Fruit fly (Drosophila melanogaster): ENCODE measurements around the gene Cph.

The Cph gene

dm6 chrX:7166306-7166705 is 28.8 kb downstream of the Cph start (continued):
- TF ChIP-seq CG10267 (tag; optimal IDR thresholded peaks at IDR 0.05) (peak; percentile 60), pum (GFP tag; optimal IDR thresholded peaks at IDR 0.05) (no peak), CG4730 (GFP tag; IDR thresholded peaks at IDR 0.05) (no peak), Oaz (GFP tag; IDR thresholded peaks at IDR 0.05) (no peak), p53 (GFP tag; optimal IDR thresholded peaks at IDR 0.05) (no peak), Hand (GFP tag; optimal IDR thresholded peaks at IDR 0.05) (no peak), CHES-1-like (GFP tag; optimal IDR thresholded peaks at IDR 0.05) (no peak), ewg (GFP tag; optimal IDR thresholded peaks at IDR 0.05) (no peak), crol (GFP tag; IDR thresholded peaks at IDR 0.05) (0 out of 2 replicates have a peak, but pooled peaks have one; percentile 4), pfk (GFP tag; optimal IDR thresholded peaks at IDR 0.05) (no peak), mld (GFP tag; IDR thresholded peaks at IDR 0.05; ENCODE audit: partially characterized antibody) (no peak), CG15479 (GFP tag; optimal IDR thresholded peaks at IDR 0.05) (no peak), bsh (GFP tag; optimal IDR thresholded peaks at IDR 0.05) (peak in 1 of 2 experiments; percentile 77), ftz-f1 (GFP tag; optimal IDR thresholded peaks at IDR 0.05) (no peak), CG13624 (GFP tag; optimal IDR thresholded peaks at IDR 0.05) (no peak), CG7928 (GFP tag; optimal IDR thresholded peaks at IDR 0.05) (no peak), seq (GFP tag; IDR thresholded peaks at IDR 0.05) (no peak), ro (GFP tag; IDR thresholded peaks at IDR 0.05) (no peak), Nf-YC (tag; optimal IDR thresholded peaks at IDR 0.05) (no peak), Aef1 (GFP tag; IDR thresholded peaks at IDR 0.05) (no peak), CG1529 (GFP tag; optimal IDR thresholded peaks at IDR 0.05) (no peak), pita (GFP tag; optimal IDR thresholded peaks at IDR 0.05) (no peak), ab (GFP tag; optimal IDR thresholded peaks at IDR 0.05) (no peak), CG7745 (tag; optimal IDR thresholded peaks at IDR 0.05) (no peak), Doc3 (GFP tag; IDR thresholded peaks at IDR 0.05; ENCODE audit: partially characterized antibody) (no peak), CG12236 (GFP tag; optimal IDR thresholded peaks at IDR 0.05) (no peak), BEAF-32 (GFP tag; optimal IDR thresholded peaks at IDR 0.05) (no peak), CG6272 (GFP tag; IDR thresholded peaks at IDR 0.05) (0 out of 2 replicates have a peak, but pooled peaks have one; percentile 27), CG4282 (GFP tag; optimal IDR thresholded peaks at IDR 0.05) (no peak), CG31441 (GFP tag; IDR thresholded peaks at IDR 0.05) (peak; percentile 63), BtbVII (GFP tag; optimal IDR thresholded peaks at IDR 0.05) (no peak), MBD-R2 (GFP tag; IDR thresholded peaks at IDR 0.05) (no peak), aop (GFP tag; IDR thresholded peaks at IDR 0.05) (no peak), NC2α (GFP tag; optimal IDR thresholded peaks at IDR 0.05) (no peak), toy (GFP tag; IDR thresholded peaks at IDR 0.05) (no peak), ara (GFP tag; IDR thresholded peaks at IDR 0.05) (peak; percentile 73), CG6689 (GFP tag; IDR thresholded peaks at IDR 0.05) (peak; percentile 42; the same call in 1 of the 2 replicates), hkb (optimal IDR thresholded peaks at IDR 0.05) (no peak), hkb (GFP tag; IDR thresholded peaks at IDR 0.05) (no peak), CG14441 (GFP tag; IDR thresholded peaks at IDR 0.05) (no peak), Mad (GFP tag; optimal IDR thresholded peaks at IDR 0.05) (no peak), CG30431 (GFP tag; optimal IDR thresholded peaks at IDR 0.05) (no peak), Elba2 (GFP tag; optimal IDR thresholded peaks at IDR 0.05) (no peak), fd3F (GFP tag; optimal IDR thresholded peaks at IDR 0.05) (no peak), CG16779 (GFP tag; IDR thresholded peaks at IDR 0.05) (no peak), dmrt11E (tag; optimal IDR thresholded peaks at IDR 0.05) (peak; percentile 86), zen (tag; optimal IDR thresholded peaks at IDR 0.05) (peak; percentile 16), CG12299 (tag; optimal IDR thresholded peaks at IDR 0.05) (no peak), Hr51 (GFP tag; optimal IDR thresholded peaks at IDR 0.05) (no peak), CG9876 (GFP tag; optimal IDR thresholded peaks at IDR 0.05) (no peak), luna (GFP tag; optimal IDR thresholded peaks at IDR 0.05) (no peak), CG2889 (GFP tag; IDR thresholded peaks at IDR 0.05) (no peak)
